Worm (Caenorhabditis elegans) whole organism, mixed stage, embryonic: ENCODE results near the gene cnt-1.

ENCODE experiments used
- M03D4.4 ChIP-seq: sonication (generic microtip); optimal IDR thresholded peaks from 2 replicates; lab custom pipeline; 2017; ENCODE audit warnings: mild to moderate bottlenecking, missing genetic modification characterization, missing compliant biosample characterization
- bed-3 ChIP-seq: fragments of 200-800 bp; sonication (Bioruptor generic); optimal IDR thresholded peaks from 3 replicates; lab custom pipeline; 2018; ENCODE audit warnings: mild to moderate bottlenecking, missing genetic modification characterization, moderate library complexity, missing compliant biosample characterization
- blmp-1 ChIP-seq: fragments of 150-350 bp; optimal IDR thresholded peaks from 2 replicates; lab custom pipeline; 2014; ENCODE audit warnings: missing biosample characterization, missing genetic modification characterization
- ceh-39 ChIP-seq: fragments of 150-350 bp; optimal IDR thresholded peaks from 2 replicates; lab custom pipeline; 2014; ENCODE audit warnings: missing biosample characterization, missing genetic modification characterization
- ceh-43 ChIP-seq: fragments of 200-800 bp; sonication (Bioruptor generic); optimal IDR thresholded peaks from 2 replicates; lab custom pipeline; 2018; ENCODE audit warnings: mild to moderate bottlenecking, missing genetic modification characterization, moderate library complexity, missing compliant biosample characterization
- ceh-83 ChIP-seq: fragments of 200-800 bp; sonication (Bioruptor generic); optimal IDR thresholded peaks from 2 replicates; lab custom pipeline; 2018; ENCODE audit warnings: mild to moderate bottlenecking, missing genetic modification characterization, missing compliant biosample characterization
- ces-1 ChIP-seq: fragments of 150-350 bp; optimal IDR thresholded peaks from 2 replicates; lab custom pipeline; 2014; ENCODE audit warnings: missing biosample characterization, missing genetic modification reagents, missing genetic modification characterization
- cnd-1 ChIP-seq: fragments of 200-800 bp; sonication (Bioruptor generic); optimal IDR thresholded peaks from 2 replicates; lab custom pipeline; 2018; ENCODE audit warnings: mild to moderate bottlenecking, missing genetic modification characterization, missing compliant biosample characterization
- drap-1 ChIP-seq: fragments of 200-800 bp; sonication (Bioruptor generic); optimal IDR thresholded peaks from 3 replicates; lab custom pipeline; 2018; ENCODE audit warnings: mild to moderate bottlenecking, missing genetic modification characterization, missing compliant biosample characterization
- elt-1 ChIP-seq: sonication (generic microtip); optimal IDR thresholded peaks from 2 replicates; lab custom pipeline; 2017; ENCODE audit warnings: missing genetic modification characterization, mild to moderate bottlenecking, missing compliant biosample characterization, antibody characterized with exemption, moderate library complexity, borderline replicate concordance; ENCODE audit not compliant: insufficient read depth
- elt-3 ChIP-seq: fragments of 150-350 bp; optimal IDR thresholded peaks from 2 replicates; lab custom pipeline; 2014; ENCODE audit warnings: missing biosample characterization, missing genetic modification characterization
- flh-1 ChIP-seq: fragments of 200-800 bp; sonication (Bioruptor generic); optimal IDR thresholded peaks from 2 replicates; lab custom pipeline; 2018; ENCODE audit warnings: mild to moderate bottlenecking, missing genetic modification characterization, moderate library complexity, missing compliant biosample characterization
- ham-2 ChIP-seq: fragments of 200-800 bp; sonication (Bioruptor generic); optimal IDR thresholded peaks from 2 replicates; lab custom pipeline; 2018; ENCODE audit warnings: mild to moderate bottlenecking, missing genetic modification characterization, missing compliant biosample characterization
- hlh-1 ChIP-seq: fragments of 150-350 bp; optimal IDR thresholded peaks from 2 replicates; lab custom pipeline; 2014; ENCODE audit warnings: missing biosample characterization, missing genetic modification reagents, missing genetic modification characterization
- lin-13 ChIP-seq: fragments of 150-350 bp; optimal IDR thresholded peaks from 2 replicates; lab custom pipeline; 2014; ENCODE audit warnings: missing biosample characterization, missing genetic modification characterization
- lin-32 ChIP-seq: fragments of 200-800 bp; sonication (Bioruptor generic); optimal IDR thresholded peaks from 2 replicates; lab custom pipeline; 2018; ENCODE audit warnings: mild to moderate bottlenecking, missing genetic modification characterization, missing compliant biosample characterization
- mep-1 ChIP-seq: fragments of 150-350 bp; optimal IDR thresholded peaks from 2 replicates; lab custom pipeline; 2017; ENCODE audit warnings: missing biosample characterization, missing genetic modification reagents, missing genetic modification characterization, inconsistent platforms
- mls-2 ChIP-seq: sonication (generic microtip); optimal IDR thresholded peaks from 2 replicates; lab custom pipeline; 2016; ENCODE audit warnings: mild to moderate bottlenecking, missing genetic modification characterization, moderate library complexity, missing compliant biosample characterization
- nhr-12 ChIP-seq: fragments of 150-350 bp; optimal IDR thresholded peaks from 2 replicates; lab custom pipeline; 2014; ENCODE audit warnings: missing biosample characterization, missing genetic modification characterization
- nhr-2 ChIP-seq: fragments of 150-350 bp; optimal IDR thresholded peaks from 2 replicates; lab custom pipeline; 2014; ENCODE audit warnings: missing biosample characterization, missing genetic modification characterization
- nhr-76 ChIP-seq: sonication (generic microtip); optimal IDR thresholded peaks from 2 replicates; lab custom pipeline; 2017; ENCODE audit warnings: missing biosample characterization, missing genetic modification characterization
- pha-4 ChIP-seq: fragments of 150-350 bp; optimal IDR thresholded peaks from 2 replicates; lab custom pipeline; 2018; ENCODE audit warnings: missing biosample characterization, missing genetic modification reagents, missing genetic modification characterization
- sem-2 ChIP-seq: fragments of 200-800 bp; sonication (Bioruptor generic); optimal IDR thresholded peaks from 2 replicates; lab custom pipeline; 2018; ENCODE audit warnings: mild to moderate bottlenecking, missing genetic modification characterization, missing compliant biosample characterization
- snpc-4 ChIP-seq: fragments of 150-350 bp; optimal IDR thresholded peaks from 2 replicates; lab custom pipeline; 2014; ENCODE audit warnings: missing biosample characterization, missing genetic modification characterization
- sptf-1 ChIP-seq: sonication (generic microtip); optimal IDR thresholded peaks from 2 replicates; lab custom pipeline; 2017; ENCODE audit warnings: mild to moderate bottlenecking, missing genetic modification characterization, moderate library complexity, missing compliant biosample characterization
- tbx-8 ChIP-seq: fragments of 200-800 bp; sonication (Bioruptor generic); optimal IDR thresholded peaks from 2 replicates; lab custom pipeline; 2018; ENCODE audit warnings: mild to moderate bottlenecking, missing genetic modification characterization, moderate library complexity, missing compliant biosample characterization
- unc-120 ChIP-seq: sonication (generic microtip); optimal IDR thresholded peaks from 2 replicates; lab custom pipeline; 2017; ENCODE audit warnings: missing genetic modification characterization, missing compliant biosample characterization; ENCODE audit not compliant: poor library complexity, severe bottlenecking
- unc-39 ChIP-seq: fragments of 150-350 bp; optimal IDR thresholded peaks from 2 replicates; lab custom pipeline; 2014; ENCODE audit warnings: missing biosample characterization, missing genetic modification characterization
- unc-62 ChIP-seq: fragments of 150-350 bp; optimal IDR thresholded peaks from 2 replicates; lab custom pipeline; 2014; ENCODE audit warnings: missing biosample characterization, missing genetic modification reagents, missing genetic modification characterization
- zip-8 ChIP-seq: fragments of 150-350 bp; optimal IDR thresholded peaks from 2 replicates; lab custom pipeline; 2014; ENCODE audit warnings: missing biosample characterization, missing genetic modification characterization
- ztf-11 ChIP-seq: fragments of 150-350 bp; optimal IDR thresholded peaks from 2 replicates; lab custom pipeline; 2014; ENCODE audit warnings: missing biosample characterization, missing genetic modification characterization

The cnt-1 gene

DNA sequence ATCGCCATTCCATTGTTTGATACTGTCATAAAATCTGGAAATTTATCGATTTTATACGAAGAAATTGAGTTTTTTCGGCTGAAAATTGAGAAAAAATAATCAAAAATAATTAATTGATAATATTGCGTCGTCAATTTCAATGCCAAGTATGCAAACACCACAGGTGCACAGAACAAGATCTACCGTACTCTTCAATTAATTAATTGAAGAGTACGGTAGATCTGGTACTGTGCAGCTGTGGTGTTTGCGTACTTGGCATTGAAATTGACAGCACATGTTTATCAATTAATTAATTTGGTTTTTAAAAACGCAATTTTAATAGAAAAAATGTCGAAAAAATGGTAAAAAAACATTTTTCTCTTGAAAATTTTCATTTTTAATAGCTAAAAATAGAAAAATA is at the start of gene cnt-1:
Gene cnt-1 (minus strand): TSS at position 36 of the 400 bp plus-strand sequence.
- TF ChIP-seq unc-120 (tag; lab: Kevin White, UChicago) (no peak), M03D4.4 (no peak), nhr-76 (no peak), ceh-43 (no peak), ham-2 (GFP tag; lab: Kevin White, UChicago) (no peak), cnd-1 (no peak), elt-3 (tag; lab: Kevin White, UChicago) (no peak), blmp-1 (no peak), ceh-83 (GFP tag; lab: Kevin White, UChicago) (no peak), sem-2 (no peak), unc-39 (tag; lab: Kevin White, UChicago) (no peak), bed-3 (GFP tag; lab: Kevin White, UChicago) (no peak), ztf-11 (tag; lab: Kevin White, UChicago) (no peak), ces-1 (no peak)

DNA sequence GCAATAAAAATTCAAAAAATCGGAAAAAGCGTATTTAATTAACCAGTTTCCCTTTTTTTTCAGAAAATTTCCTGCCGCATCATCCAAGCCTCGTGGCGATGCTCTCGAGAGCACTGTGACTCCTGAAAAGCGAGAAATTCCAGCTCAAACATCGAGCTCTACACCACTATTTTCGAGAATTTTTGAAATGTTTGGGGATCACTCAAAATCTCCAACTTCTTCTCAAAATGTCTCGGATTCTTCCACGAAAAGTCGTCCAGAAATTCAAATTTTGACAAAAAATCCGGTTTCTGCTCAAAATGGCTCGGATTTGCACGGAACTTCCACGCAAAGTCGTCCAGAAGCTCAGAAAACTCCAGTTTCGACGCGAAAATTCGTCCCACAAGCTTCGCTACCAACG is 49.3 kb upstream of the cnt-1 start:
- TF ChIP-seq ceh-83 (GFP tag; lab: Kevin White, UChicago): no peak
- no peak for TF ChIP-seq unc-120 (tag; lab: Kevin White, UChicago)
- no peak for TF ChIP-seq ces-1
- TF ChIP-seq zip-8 (tag; lab: Kevin White, UChicago): no peak
- TF ChIP-seq sem-2: no peak

DNA sequence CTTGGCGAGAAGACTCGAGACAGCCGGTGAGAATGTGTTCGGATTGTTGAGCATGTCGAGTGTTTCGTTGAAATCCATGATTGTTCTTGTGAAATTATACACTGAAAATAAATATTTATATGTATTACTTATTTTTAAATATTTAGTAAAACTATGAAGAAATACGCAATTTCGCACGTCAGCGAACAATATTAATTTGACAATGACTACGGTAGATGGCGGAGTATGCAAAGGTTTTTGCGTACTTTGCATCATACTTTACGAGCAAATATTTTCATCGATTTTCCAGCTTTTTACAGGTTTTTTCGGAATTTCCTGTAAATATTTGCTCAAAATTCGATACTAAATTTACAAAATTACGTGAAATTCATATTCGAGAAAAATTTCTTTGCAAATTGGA is 42.2 kb upstream of the cnt-1 start, which contains the start of gene set-24:
Gene set-24 (minus strand): TSS at position 101 of the 400 bp plus-strand sequence.
- TF ChIP-seq M03D4.4 (no peak), ztf-11 (tag; lab: Kevin White, UChicago) (no peak), pha-4 (tag; lab: Kevin White, UChicago) (no peak), sem-2 (no peak), tbx-8 (no peak), lin-32 (GFP tag; lab: Kevin White, UChicago) (no peak), mls-2 (tag; lab: Kevin White, UChicago) (no peak), elt-1 (no peak), nhr-12 (no peak), bed-3 (GFP tag; lab: Kevin White, UChicago) (no peak), zip-8 (tag; lab: Kevin White, UChicago) (no peak)
- TF ChIP-seq, all 35 proteins: peak for 0

DNA sequence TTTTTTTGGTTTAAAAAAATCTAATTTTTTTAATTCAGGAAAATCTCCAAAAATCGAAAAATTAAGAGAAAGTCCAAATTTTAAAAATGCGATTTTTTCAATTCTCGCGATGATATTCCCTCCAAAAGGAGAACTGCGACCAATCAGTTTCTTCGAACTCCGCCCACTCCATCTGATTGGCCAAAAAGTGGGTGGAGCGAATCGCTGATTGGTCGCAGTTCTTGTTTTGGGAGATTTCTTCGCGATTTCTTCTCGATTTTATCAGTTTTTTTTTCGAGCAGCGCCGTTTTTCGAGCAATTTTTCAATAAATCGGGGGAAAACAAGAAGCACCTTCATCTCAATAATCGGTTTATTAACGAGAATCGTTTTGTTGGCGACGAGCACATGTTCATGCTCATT is 41.7 kb upstream of the cnt-1 start:
- TF ChIP-seq snpc-4 (no peak), nhr-2 (tag; lab: Kevin White, UChicago) (no peak), lin-32 (GFP tag; lab: Kevin White, UChicago) (no peak), sptf-1 (no peak), ces-1 (no peak), lin-13 (tag; lab: Kevin White, UChicago) (no peak), cnd-1 (no peak), flh-1 (GFP tag; lab: Kevin White, UChicago) (no peak)

DNA sequence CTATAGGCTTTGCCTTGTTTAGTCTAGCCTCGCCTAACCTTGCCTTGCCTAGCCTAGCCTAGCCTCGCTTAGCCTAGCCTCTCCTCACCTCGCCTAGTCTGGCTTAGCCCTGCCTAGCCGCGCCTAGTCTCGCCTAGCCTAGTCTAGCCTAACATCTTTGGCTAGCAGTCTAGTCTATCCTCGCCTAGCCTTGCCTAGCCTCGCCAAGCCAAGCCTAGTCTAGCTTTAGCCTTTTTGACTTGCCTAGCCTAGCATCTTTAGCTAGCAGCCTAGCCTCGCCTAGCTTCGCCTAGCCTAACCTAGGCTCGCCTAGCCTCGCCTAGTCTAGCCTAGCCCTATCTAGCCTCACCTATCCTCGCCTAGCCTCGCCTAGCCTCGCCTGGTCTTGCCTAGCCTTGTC is 22.3 kb upstream of the cnt-1 start:
- TF ChIP-seq mls-2 (tag; lab: Kevin White, UChicago) (no peak), ham-2 (GFP tag; lab: Kevin White, UChicago) (peak; percentile 59), snpc-4 (no peak), nhr-2 (tag; lab: Kevin White, UChicago) (no peak)

DNA sequence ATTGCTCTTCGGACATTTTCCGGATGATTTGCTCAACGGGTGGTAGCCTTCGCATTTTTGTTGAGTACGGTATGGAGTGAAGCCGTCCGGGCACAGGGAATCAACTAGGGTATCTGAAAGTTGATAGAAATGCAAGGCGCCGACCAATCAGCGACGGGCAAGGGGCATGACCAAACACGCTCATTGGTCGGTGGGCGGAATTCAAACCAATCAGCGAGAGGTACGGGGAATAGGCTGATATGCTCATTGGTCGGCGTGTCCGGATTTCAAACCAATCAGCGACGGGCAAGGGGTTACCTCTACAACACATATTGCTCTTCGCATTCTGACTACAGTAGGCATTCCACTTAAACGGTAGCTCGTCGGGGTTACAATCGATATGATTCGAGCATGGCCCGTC is 20.2 kb upstream of the cnt-1 start:
- TF ChIP-seq hlh-1 (tag; lab: Kevin White, UChicago): no peak
- no peak for TF ChIP-seq pha-4 (tag; lab: Kevin White, UChicago)
- no peak for TF ChIP-seq unc-62 (GFP tag; lab: Kevin White, UChicago)
- no peak for TF ChIP-seq unc-39 (tag; lab: Kevin White, UChicago)
- TF ChIP-seq nhr-2 (tag; lab: Kevin White, UChicago): no peak
- TF ChIP-seq bed-3 (GFP tag; lab: Kevin White, UChicago): no peak
- TF ChIP-seq M03D4.4: no peak
- no peak for TF ChIP-seq sptf-1
- no peak for TF ChIP-seq mls-2 (tag; lab: Kevin White, UChicago)
- no peak for TF ChIP-seq unc-120 (tag; lab: Kevin White, UChicago)
- no peak for TF ChIP-seq drap-1 (GFP tag; lab: Kevin White, UChicago)
- no peak for TF ChIP-seq mep-1 (tag; lab: Kevin White, UChicago)
- no peak for TF ChIP-seq nhr-12
- no peak for TF ChIP-seq nhr-76
- TF ChIP-seq blmp-1: no peak
- no peak for TF ChIP-seq ceh-39 (tag; lab: Kevin White, UChicago)
- TF ChIP-seq elt-1: no peak
